Worm (Caenorhabditis elegans) whole organism, L3 larva: ENCODE data around the gene nspg-8.
A peak's percentile ranks its signal among the peaks of the same experiment; 100 is the strongest.

Experiments
- R02D3.7 ChIP-seq: fragments of 150-350 bp; optimal IDR thresholded peaks from 2 replicates; lab custom pipeline; 2014; ENCODE audit warnings: missing biosample characterization, missing genetic modification characterization
- ZK546.5 ChIP-seq: sonication (generic microtip); optimal IDR thresholded peaks from 2 replicates; lab custom pipeline; 2017; ENCODE audit warnings: missing biosample characterization, missing genetic modification characterization
- ama-1 ChIP-seq: fragments of 150-350 bp; optimal IDR thresholded peaks from 2 replicates; lab custom pipeline; 2018
- ceh-16 ChIP-seq: sonication (generic microtip); optimal IDR thresholded peaks from 2 replicates; lab custom pipeline; 2017; ENCODE audit warnings: missing biosample characterization, missing genetic modification characterization
- ceh-28 ChIP-seq: fragments of 150-350 bp; optimal IDR thresholded peaks from 2 replicates; lab custom pipeline; 2014; ENCODE audit warnings: missing biosample characterization, missing genetic modification reagents, missing genetic modification characterization
- ceh-82 ChIP-seq: fragments of 150-350 bp; optimal IDR thresholded peaks from 2 replicates; lab custom pipeline; 2014; ENCODE audit warnings: missing biosample characterization, missing genetic modification characterization
- ceh-9 ChIP-seq: sonication (generic microtip); optimal IDR thresholded peaks from 2 replicates; lab custom pipeline; 2018; ENCODE audit warnings: missing biosample characterization, missing genetic modification characterization
- daf-12 ChIP-seq: fragments of 150-350 bp; optimal IDR thresholded peaks from 2 replicates; lab custom pipeline; 2014; ENCODE audit warnings: missing biosample characterization, missing genetic modification reagents, missing genetic modification characterization
- egl-27 ChIP-seq: sonication (generic microtip); optimal IDR thresholded peaks from 4 replicates; lab custom pipeline; 2017; ENCODE audit warnings: missing biosample characterization, missing genetic modification reagents, missing genetic modification characterization
- egl-5 ChIP-seq: fragments of 150-350 bp; optimal IDR thresholded peaks from 2 replicates; lab custom pipeline; 2017; ENCODE audit warnings: missing biosample characterization, missing genetic modification reagents, missing genetic modification characterization, inconsistent platforms
- elt-1 ChIP-seq: fragments of 150-350 bp; optimal IDR thresholded peaks from 2 replicates; lab custom pipeline; 2014; ENCODE audit warnings: missing biosample characterization, missing genetic modification characterization
- elt-2 ChIP-seq: sonication (generic microtip); optimal IDR thresholded peaks from 2 replicates; lab custom pipeline; 2016; ENCODE audit warnings: missing genetic modification reagents, mild to moderate bottlenecking, missing genetic modification characterization, missing compliant biosample characterization
- elt-3 ChIP-seq, 3 experiments: fragments of 150-350 bp in 1 of 3; sonication (generic microtip) in 2 of 3; optimal IDR thresholded peaks; 2 replicates in 2 of 3; 4 replicates in 1 of 3; lab custom pipeline; 2014 to 2017; ENCODE audit warnings: missing biosample characterization in 3 of 3, missing genetic modification characterization in 3 of 3
- eor-1 ChIP-seq, 2 experiments: fragments of 150-350 bp; optimal IDR thresholded peaks; 2 replicates each; lab custom pipeline; 2014 to 2018; ENCODE audit warnings: missing biosample characterization in 2 of 2, missing genetic modification characterization in 2 of 2
- fkh-10 ChIP-seq: sonication (generic microtip); optimal IDR thresholded peaks from 2 replicates; lab custom pipeline; 2017; ENCODE audit warnings: missing biosample characterization, missing genetic modification reagents, missing genetic modification characterization
- fkh-2 ChIP-seq: fragments of 150-350 bp; optimal IDR thresholded peaks from 2 replicates; lab custom pipeline; 2014; ENCODE audit warnings: missing biosample characterization, missing genetic modification reagents, missing genetic modification characterization
- hmg-11 ChIP-seq: sonication (generic microtip); optimal IDR thresholded peaks from 2 replicates; lab custom pipeline; 2016; ENCODE audit warnings: missing genetic modification characterization, missing compliant biosample characterization
- jun-1 ChIP-seq: fragments of 150-350 bp; optimal IDR thresholded peaks from 2 replicates; lab custom pipeline; 2014; ENCODE audit warnings: missing biosample characterization, missing genetic modification reagents, missing genetic modification characterization
- lin-15B ChIP-seq: fragments of 150-350 bp; optimal IDR thresholded peaks from 2 replicates; lab custom pipeline; 2014; ENCODE audit warnings: missing biosample characterization, missing genetic modification characterization
- lin-39 ChIP-seq: fragments of 150-350 bp; optimal IDR thresholded peaks from 2 replicates; lab custom pipeline; 2018; ENCODE audit warnings: missing biosample characterization, missing genetic modification reagents, missing genetic modification characterization
- lsy-12 ChIP-seq: sonication (generic microtip); optimal IDR thresholded peaks from 2 replicates; lab custom pipeline; 2016; ENCODE audit warnings: mild to moderate bottlenecking, missing genetic modification characterization, missing compliant biosample characterization
- mdl-1 ChIP-seq: fragments of 150-350 bp; optimal IDR thresholded peaks from 2 replicates; lab custom pipeline; 2014; ENCODE audit warnings: missing biosample characterization, missing genetic modification characterization
- mml-1 ChIP-seq: fragments of 150-350 bp; sonication (generic microtip); optimal IDR thresholded peaks from 3 replicates; lab custom pipeline; 2014; ENCODE audit warnings: missing biosample characterization, missing genetic modification characterization
- nfya-1 ChIP-seq: sonication (generic microtip); optimal IDR thresholded peaks from 2 replicates; lab custom pipeline; 2017; ENCODE audit warnings: missing genetic modification characterization, mild to moderate bottlenecking, missing compliant biosample characterization, antibody characterized with exemption, moderate library complexity; ENCODE audit not compliant: insufficient read depth
- nhr-11 ChIP-seq: fragments of 150-350 bp; optimal IDR thresholded peaks from 2 replicates; lab custom pipeline; 2014; ENCODE audit warnings: missing biosample characterization, missing genetic modification characterization
- nhr-23 ChIP-seq: fragments of 150-350 bp; optimal IDR thresholded peaks from 2 replicates; lab custom pipeline; 2014; ENCODE audit warnings: missing biosample characterization, missing genetic modification reagents, missing genetic modification characterization
- nhr-237 ChIP-seq: fragments of 150-350 bp; optimal IDR thresholded peaks from 2 replicates; lab custom pipeline; 2014; ENCODE audit warnings: missing biosample characterization, missing genetic modification characterization
- nhr-25 ChIP-seq: sonication (generic microtip); optimal IDR thresholded peaks from 2 replicates; lab custom pipeline; 2017; ENCODE audit warnings: missing biosample characterization, missing genetic modification characterization
- nhr-43 ChIP-seq: sonication (generic microtip); optimal IDR thresholded peaks from 2 replicates; lab custom pipeline; 2016; ENCODE audit warnings: mild to moderate bottlenecking, missing genetic modification characterization, missing compliant biosample characterization; ENCODE audit not compliant: poor library complexity, severe bottlenecking
- nhr-67 ChIP-seq: fragments of 150-350 bp; optimal IDR thresholded peaks from 2 replicates; lab custom pipeline; 2014; ENCODE audit warnings: missing biosample characterization, missing genetic modification characterization
- nhr-76 ChIP-seq: fragments of 150-350 bp; sonication (generic microtip); optimal IDR thresholded peaks from 5 replicates; lab custom pipeline; 2014; ENCODE audit warnings: missing biosample characterization, missing genetic modification characterization
- nhr-77 ChIP-seq: fragments of 150-350 bp; optimal IDR thresholded peaks from 2 replicates; lab custom pipeline; 2014; ENCODE audit warnings: missing biosample characterization, missing genetic modification characterization
- pha-4 ChIP-seq: fragments of 150-350 bp; optimal IDR thresholded peaks from 2 replicates; lab custom pipeline; 2014; ENCODE audit warnings: missing biosample characterization, missing genetic modification reagents, missing genetic modification characterization
- pqm-1 ChIP-seq: fragments of 150-350 bp; optimal IDR thresholded peaks from 2 replicates; lab custom pipeline; 2017; ENCODE audit warnings: missing biosample characterization, missing genetic modification characterization, inconsistent platforms
- sea-2 ChIP-seq: fragments of 150-350 bp; sonication (generic microtip); optimal IDR thresholded peaks from 4 replicates; lab custom pipeline; 2014; ENCODE audit warnings: missing biosample characterization, missing genetic modification reagents, missing genetic modification characterization
- skn-1 ChIP-seq: fragments of 150-350 bp; optimal IDR thresholded peaks from 2 replicates; lab custom pipeline; 2014; ENCODE audit warnings: missing biosample characterization, missing genetic modification characterization
- snpc-4 ChIP-seq: fragments of 150-350 bp; optimal IDR thresholded peaks from 2 replicates; lab custom pipeline; 2014; ENCODE audit warnings: missing biosample characterization, missing genetic modification characterization
- tbx-2 ChIP-seq: sonication (generic microtip); optimal IDR thresholded peaks from 2 replicates; lab custom pipeline; 2016; ENCODE audit warnings: mild to moderate bottlenecking, missing genetic modification characterization, missing compliant biosample characterization
- unc-39 ChIP-seq: sonication (generic microtip); optimal IDR thresholded peaks from 4 replicates; lab custom pipeline; 2017; ENCODE audit warnings: missing biosample characterization, missing genetic modification characterization
- unc-62 ChIP-seq: fragments of 150-350 bp; sonication (generic microtip); optimal IDR thresholded peaks from 4 replicates; lab custom pipeline; 2014; ENCODE audit warnings: missing biosample characterization, missing genetic modification reagents, missing genetic modification characterization
- zag-1 ChIP-seq: fragments of 150-350 bp; optimal IDR thresholded peaks from 2 replicates; lab custom pipeline; 2014; ENCODE audit warnings: missing biosample characterization, missing genetic modification characterization
- ztf-11 ChIP-seq: fragments of 150-350 bp; optimal IDR thresholded peaks from 2 replicates; lab custom pipeline; 2014; ENCODE audit warnings: missing biosample characterization, missing genetic modification characterization
- ztf-4 ChIP-seq: fragments of 150-350 bp; optimal IDR thresholded peaks from 2 replicates; lab custom pipeline; 2014; ENCODE audit warnings: missing biosample characterization, missing genetic modification characterization

The nspg-8 gene

ce11 chrIII:1179006-1179405, 2.9 kb upstream of the nspg-8 start:
- TF ChIP-seq eor-1 (tag; optimal IDR thresholded peaks at IDR 0.05; lab: Kevin White, UChicago) (no peak), ztf-11 (tag; lab: Kevin White, UChicago) (no peak), nhr-25 (tag; lab: Kevin White, UChicago) (no peak)

- TF ChIP-seq R02D3.7 (tag; lab: Kevin White, UChicago), result no peak
- peak; percentile 50 for TF ChIP-seq ceh-28 (tag; lab: Kevin White, UChicago)
These were observed 11.5 kb downstream of the nspg-8 start, which contains the start of gene Y119D3B.14 for ce11 chrIII:1193326-1193862. Gene Y119D3B.14 (minus strand): TSS chrIII:1193812.

- TF ChIP-seq nhr-76 (no peak), nhr-67 (tag; lab: Kevin White, UChicago) (no peak), zag-1 (tag; lab: Kevin White, UChicago) (no peak), elt-2 (tag; lab: Kevin White, UChicago) (no peak), egl-27 (no peak), pha-4 (no peak), R02D3.7 (tag; lab: Kevin White, UChicago) (no peak), lsy-12 (tag; lab: Kevin White, UChicago) (no peak), nhr-11 (tag; lab: Kevin White, UChicago) (no peak), nhr-25 (tag; lab: Kevin White, UChicago) (no peak), mml-1 (tag; lab: Kevin White, UChicago) (no peak), fkh-10 (GFP tag; lab: Kevin White, UChicago) (no peak), eor-1 (tag; optimal IDR thresholded peaks at IDR 0.05; lab: Kevin White, UChicago) (no peak), ZK546.5 (tag; lab: Kevin White, UChicago) (no peak), ceh-82 (tag; lab: Kevin White, UChicago) (no peak)
These were observed 14.3 kb downstream of the nspg-8 start, which contains the start of gene dss-1 for ce11 chrIII:1196192-1196591. Gene dss-1 (minus strand): TSS chrIII:1196292.

ce11 chrIII:1201958-1202596, 20.2 kb downstream of the nspg-8 start, which contains the start of the genes mrpl-45 and Y119D3B.12:
Gene mrpl-45 (minus strand): TSS chrIII:1202008.
Gene Y119D3B.12 (plus strand): TSS chrIII:1202546.
- peak; percentile 91 for TF ChIP-seq pha-4
- peak; percentile 59 for TF ChIP-seq elt-1
- peak; percentile 61 for TF ChIP-seq hmg-11 (tag; lab: Kevin White, UChicago)
- TF ChIP-seq nfya-1 (tag; lab: Kevin White, UChicago), result peak; percentile 85
- no peak for TF ChIP-seq ceh-16
- TF ChIP-seq lin-15B (tag; lab: Kevin White, UChicago), result peak; percentile 95
- no peak for TF ChIP-seq nhr-76
- no peak for TF ChIP-seq fkh-2 (tag; lab: Kevin White, UChicago)
- peak; percentile 90 for TF ChIP-seq skn-1 (tag; lab: Kevin White, UChicago)
- no peak for TF ChIP-seq eor-1 (tag; optimal IDR thresholded peaks at IDR 0.05; lab: Kevin White, UChicago)
- TF ChIP-seq tbx-2 (tag; lab: Kevin White, UChicago), result peak; percentile 39
- TF ChIP-seq daf-12 (tag; lab: Kevin White, UChicago), result no peak
- TF ChIP-seq lin-39, result peak; percentile 73
- peak; percentile 23 for TF ChIP-seq nhr-77 (tag; lab: Kevin White, UChicago)
- no peak for TF ChIP-seq ztf-11 (tag; lab: Kevin White, UChicago)
- no peak for TF ChIP-seq sea-2 (GFP tag; lab: Kevin White, UChicago)
- TF ChIP-seq lsy-12 (tag; lab: Kevin White, UChicago), result no peak
- peak; percentile 2 for TF ChIP-seq ceh-82 (tag; lab: Kevin White, UChicago)
- no peak for TF ChIP-seq zag-1 (tag; lab: Kevin White, UChicago)
- TF ChIP-seq mdl-1 (tag; lab: Kevin White, UChicago), result no peak
- no peak for TF ChIP-seq unc-62 (GFP tag; lab: Kevin White, UChicago)
- no peak for TF ChIP-seq ztf-4 (tag; lab: Kevin White, UChicago)
- TF ChIP-seq elt-3 (tag; optimal IDR thresholded peaks at IDR 0.05; lab: Kevin White, UChicago), result no peak
- no peak for TF ChIP-seq nhr-67 (tag; lab: Kevin White, UChicago)
- no peak for TF ChIP-seq ZK546.5 (tag; lab: Kevin White, UChicago)
- TF ChIP-seq R02D3.7 (tag; lab: Kevin White, UChicago), result peak; percentile 70
- TF ChIP-seq nhr-25 (tag; lab: Kevin White, UChicago), result peak; percentile 53
- peak; percentile 42 for TF ChIP-seq nhr-43 (tag; lab: Kevin White, UChicago)
- no peak for TF ChIP-seq ceh-9 (tag; lab: Kevin White, UChicago)
- peak; percentile 74 for TF ChIP-seq snpc-4
- TF ChIP-seq jun-1 (tag; lab: Kevin White, UChicago), result peak; percentile 29
- TF ChIP-seq unc-39 (tag; lab: Kevin White, UChicago), result no peak
- peak; percentile 67 for TF ChIP-seq nhr-23
- TF ChIP-seq ama-1, result peak; percentile 54
- TF ChIP-seq mml-1 (tag; lab: Kevin White, UChicago), result no peak
- TF ChIP-seq egl-5, result peak; percentile 97
- TF ChIP-seq elt-2 (tag; lab: Kevin White, UChicago), result peak; percentile 22
- peak; percentile 22 for TF ChIP-seq pqm-1
- peak; percentile 68 for TF ChIP-seq ceh-28 (tag; lab: Kevin White, UChicago)
- peak; percentile 64 for TF ChIP-seq fkh-10 (GFP tag; lab: Kevin White, UChicago)
- no peak for TF ChIP-seq nhr-237 (tag; lab: Kevin White, UChicago)
- TF ChIP-seq, all 47 proteins: peak for 22
